Worm (Caenorhabditis elegans) whole organism, L1 larva: ENCODE measurements around the gene cyp-14A4.

ENCODE experiments used
- C04F5.9 ChIP-seq: sonication (generic microtip); optimal IDR thresholded peaks from 2 replicates; lab custom pipeline; 2016; ENCODE audit warnings: missing genetic modification characterization, missing compliant biosample characterization
- C16A3.4 ChIP-seq: fragments of 150-350 bp; optimal IDR thresholded peaks from 2 replicates; lab custom pipeline; 2014; ENCODE audit warnings: missing biosample characterization, missing genetic modification characterization
- ama-1 ChIP-seq: fragments of 150-350 bp; optimal IDR thresholded peaks from 2 replicates; lab custom pipeline; 2014
- blmp-1 ChIP-seq: fragments of 150-350 bp; optimal IDR thresholded peaks from 2 replicates; lab custom pipeline; 2014; ENCODE audit warnings: missing biosample characterization, missing genetic modification characterization
- ceh-63 ChIP-seq: fragments of 200-800 bp; sonication (Bioruptor generic); optimal IDR thresholded peaks from 2 replicates; lab custom pipeline; 2018; ENCODE audit warnings: mild to moderate bottlenecking, missing genetic modification characterization, missing compliant biosample characterization
- ceh-82 ChIP-seq, 3 experiments: fragments of 150-350 bp in 1 of 3; sonication (generic microtip) in 2 of 3; optimal IDR thresholded peaks; 2 replicates each; lab custom pipeline; 2014 to 2017; ENCODE audit warnings: missing biosample characterization in 3 of 3, missing genetic modification characterization in 3 of 3
- ceh-90 ChIP-seq: sonication (generic microtip); optimal IDR thresholded peaks from 2 replicates; lab custom pipeline; 2016; ENCODE audit warnings: missing genetic modification characterization, missing compliant biosample characterization
- dsc-1 ChIP-seq: sonication (generic microtip); optimal IDR thresholded peaks from 2 replicates; lab custom pipeline; 2016; ENCODE audit warnings: mild to moderate bottlenecking, missing genetic modification characterization, missing compliant biosample characterization
- efl-1 ChIP-seq, 4 experiments: fragments of 150-350 bp; optimal IDR thresholded peaks in 3 of 4; peaks in 1 of 4; 1 replicate in 1 of 4; 2 replicates in 3 of 4; lab custom pipeline; 2014; ENCODE audit warnings: missing biosample characterization in 2 of 4, missing genetic modification characterization in 2 of 4, missing genetic modification reagents in 2 of 4
- egl-13 ChIP-seq: sonication (generic microtip); optimal IDR thresholded peaks from 2 replicates; lab custom pipeline; 2016; ENCODE audit warnings: missing genotype, missing genetic modification reagents, missing genetic modification characterization, missing compliant biosample characterization
- egl-27 ChIP-seq, 2 experiments: fragments of 150-350 bp in 1 of 2; sonication (generic microtip); optimal IDR thresholded peaks; 3 replicates each; lab custom pipeline; 2017 to 2018; ENCODE audit warnings: missing biosample characterization in 2 of 2, missing genetic modification characterization in 2 of 2, missing genetic modification reagents in 2 of 2
- elt-3 ChIP-seq, 6 experiments: fragments of 150-350 bp in 1 of 6; sonication (generic microtip); optimal IDR thresholded peaks; 2 replicates each; lab custom pipeline; 2017 to 2018; ENCODE audit warnings: missing biosample characterization in 6 of 6, missing genetic modification characterization in 6 of 6, inconsistent platforms in 1 of 6
- ets-5 ChIP-seq: fragments of 200-800 bp; sonication (Bioruptor generic); IDR thresholded peaks from 2 replicates; pipeline ENCODE4 v1.3.6; 2022; ENCODE audit warnings: missing genetic modification characterization, missing compliant biosample characterization
- fkh-10 ChIP-seq: sonication (generic microtip); optimal IDR thresholded peaks from 2 replicates; lab custom pipeline; 2017; ENCODE audit warnings: missing biosample characterization, missing genetic modification reagents, missing genetic modification characterization
- fkh-4 ChIP-seq: sonication (generic microtip); optimal IDR thresholded peaks from 2 replicates; lab custom pipeline; 2016; ENCODE audit warnings: missing compliant biosample characterization, missing genetic modification characterization, borderline replicate concordance
- fos-1 ChIP-seq: fragments of 150-350 bp; optimal IDR thresholded peaks from 2 replicates; lab custom pipeline; 2014; ENCODE audit warnings: missing biosample characterization, missing genetic modification characterization
- hlh-17 ChIP-seq: fragments of 200-800 bp; sonication (Bioruptor generic); optimal IDR thresholded peaks from 2 replicates; lab custom pipeline; 2018; ENCODE audit warnings: missing genetic modification characterization, mild to moderate bottlenecking, missing compliant biosample characterization, moderate library complexity, borderline replicate concordance
- hpl-2 ChIP-seq: fragments of 150-350 bp; optimal IDR thresholded peaks from 2 replicates; lab custom pipeline; 2014; ENCODE audit warnings: missing biosample characterization, missing genetic modification reagents, missing genetic modification characterization
- irx-1 ChIP-seq: sonication (generic microtip); optimal IDR thresholded peaks from 2 replicates; lab custom pipeline; 2016; ENCODE audit warnings: missing genetic modification characterization, missing compliant biosample characterization
- lin-13 ChIP-seq: fragments of 150-350 bp; optimal IDR thresholded peaks from 2 replicates; lab custom pipeline; 2014; ENCODE audit warnings: missing biosample characterization, missing genetic modification reagents, missing genetic modification characterization
- lin-35 ChIP-seq, 2 experiments: fragments of 150-350 bp; optimal IDR thresholded peaks; 2 replicates each; lab custom pipeline; 2014; ENCODE audit warnings: missing biosample characterization in 2 of 2, missing genetic modification characterization in 2 of 2, missing genetic modification reagents in 2 of 2
- lsy-2 ChIP-seq, 2 experiments: fragments of 150-350 bp; optimal IDR thresholded peaks; 2 replicates each; lab custom pipeline; 2014; ENCODE audit warnings: missing biosample characterization in 2 of 2, missing genetic modification characterization in 2 of 2
- mef-2 ChIP-seq: fragments of 150-350 bp; optimal IDR thresholded peaks from 2 replicates; lab custom pipeline; 2014; ENCODE audit warnings: missing biosample characterization, missing genetic modification characterization
- nhr-11 ChIP-seq: fragments of 150-350 bp; optimal IDR thresholded peaks from 2 replicates; lab custom pipeline; 2014; ENCODE audit warnings: missing biosample characterization, missing genetic modification characterization
- nhr-20 ChIP-seq: sonication (generic microtip); optimal IDR thresholded peaks from 2 replicates; lab custom pipeline; 2016; ENCODE audit warnings: mild to moderate bottlenecking, missing genetic modification characterization, missing compliant biosample characterization
- nhr-85 ChIP-seq: sonication (generic microtip); peaks from one replicate; lab custom pipeline; 2016; ENCODE audit warnings: missing genetic modification characterization, inconsistent platforms, missing compliant biosample characterization
- nhr-90 ChIP-seq: sonication (generic microtip); optimal IDR thresholded peaks from 2 replicates; lab custom pipeline; 2016; ENCODE audit warnings: mild to moderate bottlenecking, missing genetic modification characterization, missing compliant biosample characterization; ENCODE audit not compliant: poor library complexity
- pax-3 ChIP-seq: fragments of 200-800 bp; sonication (Bioruptor generic); optimal IDR thresholded peaks from 2 replicates; lab custom pipeline; 2018; ENCODE audit warnings: mild to moderate bottlenecking, missing genetic modification characterization, moderate library complexity, missing compliant biosample characterization
- pqm-1 ChIP-seq: sonication (generic microtip); optimal IDR thresholded peaks from 3 replicates; lab custom pipeline; 2017; ENCODE audit warnings: missing biosample characterization, missing genetic modification characterization
- rnt-1 ChIP-seq: sonication (generic microtip); optimal IDR thresholded peaks from 2 replicates; lab custom pipeline; 2016; ENCODE audit warnings: mild to moderate bottlenecking, missing genetic modification characterization, moderate library complexity, missing compliant biosample characterization
- sox-4 ChIP-seq: sonication (generic microtip); optimal IDR thresholded peaks from 2 replicates; lab custom pipeline; 2016; ENCODE audit warnings: missing genetic modification characterization, missing compliant biosample characterization
- swsn-7 ChIP-seq: sonication (generic microtip); optimal IDR thresholded peaks from 2 replicates; lab custom pipeline; 2016; ENCODE audit warnings: missing genetic modification characterization, missing compliant biosample characterization
- unc-62 ChIP-seq: fragments of 150-350 bp; optimal IDR thresholded peaks from 2 replicates; lab custom pipeline; 2014; ENCODE audit warnings: missing biosample characterization, missing genetic modification reagents, missing genetic modification characterization
- unc-98 ChIP-seq: fragments of 200-800 bp; sonication (Bioruptor generic); IDR thresholded peaks from 2 replicates; pipeline ENCODE4 v1.3.6; 2022; ENCODE audit warnings: missing genetic modification characterization, missing compliant biosample characterization
- vab-15 ChIP-seq: sonication (generic microtip); optimal IDR thresholded peaks from 2 replicates; lab custom pipeline; 2017; ENCODE audit warnings: missing genotype, mild to moderate bottlenecking, missing genetic modification characterization, missing compliant biosample characterization
- xbp-1 ChIP-seq: sonication (generic microtip); optimal IDR thresholded peaks from 2 replicates; lab custom pipeline; 2016; ENCODE audit warnings: missing genetic modification characterization, missing compliant biosample characterization

cyp-14A4 gene

ce11 chrX:13283462-13283861, 535 bp downstream of the cyp-14A4 start:
- no peak for TF ChIP-seq egl-13 (tag; lab: Kevin White, UChicago)
- peak in 1 of 3 experiments; percentile 2 for TF ChIP-seq ceh-82 (tag; optimal IDR thresholded peaks at IDR 0.05; lab: Kevin White, UChicago)
- no peak for TF ChIP-seq hlh-17 (GFP tag; lab: Kevin White, UChicago)
- TF ChIP-seq nhr-20 (tag; lab: Kevin White, UChicago), result peak; percentile 13
- TF ChIP-seq C04F5.9 (tag; lab: Kevin White, UChicago), result no peak
- peak; percentile 12 for TF ChIP-seq nhr-90 (tag; lab: Kevin White, UChicago)
- TF ChIP-seq lin-35 (GFP tag; optimal IDR thresholded peaks at IDR 0.05; lab: Kevin White, UChicago), result peak in 1 of 2 experiments; percentile 13

- TF ChIP-seq hpl-2, result no peak
- TF ChIP-seq swsn-7 (tag; lab: Kevin White, UChicago), result no peak
- TF ChIP-seq C16A3.4 (tag; lab: Kevin White, UChicago), result no peak
- TF ChIP-seq nhr-11 (tag; lab: Kevin White, UChicago), result no peak
- TF ChIP-seq elt-3 (tag; optimal IDR thresholded peaks at IDR 0.05; lab: Kevin White, UChicago), result no peak
- no peak for TF ChIP-seq xbp-1 (tag; lab: Kevin White, UChicago)
- TF ChIP-seq egl-27 (tag; optimal IDR thresholded peaks at IDR 0.05; lab: Kevin White, UChicago), result no peak
- no peak for TF ChIP-seq nhr-85 (tag; lab: Kevin White, UChicago)
- no peak for TF ChIP-seq pqm-1 (tag; lab: Kevin White, UChicago)
Observed at ce11 chrX:13278876-13279275, 5.1 kb downstream of the cyp-14A4 start, which contains the start of gene phf-33. Gene phf-33, minus strand, starts transcription at chrX:13278976.

ce11 chrX:13274102-13274501, 9.9 kb downstream of the cyp-14A4 start, which contains the start of gene cyp-14A3:
Gene cyp-14A3, minus strand, starts transcription at chrX:13274202.
- TF ChIP-seq ceh-90 (tag; lab: Kevin White, UChicago) (no peak), nhr-90 (tag; lab: Kevin White, UChicago) (no peak), fkh-4 (tag; lab: Kevin White, UChicago) (no peak), lsy-2 (tag; optimal IDR thresholded peaks at IDR 0.05; lab: Kevin White, UChicago) (no peak), sox-4 (tag; lab: Kevin White, UChicago) (no peak), lin-13 (GFP tag; lab: Kevin White, UChicago) (no peak), fos-1 (tag; lab: Kevin White, UChicago) (no peak), pax-3 (tag; lab: Kevin White, UChicago) (no peak), unc-62 (no peak), egl-13 (tag; lab: Kevin White, UChicago) (no peak), ceh-63 (GFP tag; lab: Kevin White, UChicago) (no peak), efl-1 (optimal IDR thresholded peaks at IDR 0.05; lab: Kevin White, UChicago) (no peak), efl-1 (GFP tag; optimal IDR thresholded peaks at IDR 0.05 in 1 of 2; lab: Kevin White, UChicago) (no peak), vab-15 (tag; lab: Kevin White, UChicago) (no peak), unc-98 (GFP tag; lab: Robert Waterston, UW) (no peak)

ce11 chrX:13269586-13269985, 14.4 kb downstream of the cyp-14A4 start, which contains the start of gene cyp-14A2:
Gene cyp-14A2, minus strand, starts transcription at chrX:13269686.
- TF ChIP-seq mef-2 (tag; lab: Kevin White, UChicago) (no peak), rnt-1 (tag; lab: Kevin White, UChicago) (no peak), blmp-1 (tag; lab: Kevin White, UChicago) (peak; percentile 31), ama-1 (lab: Kevin White, UChicago) (no peak), irx-1 (tag; lab: Kevin White, UChicago) (no peak), ets-5 (GFP tag; lab: Robert Waterston, UW) (no peak), fkh-10 (no peak), lin-13 (GFP tag; lab: Kevin White, UChicago) (no peak), dsc-1 (no peak)
- TF ChIP-seq, all 84 proteins: peak for 1
